Fruit fly (Drosophila melanogaster) whole organism, embryonic: ENCODE data around the gene CG6163.
A peak's percentile ranks its signal among the peaks of the same experiment; 100 is the strongest.

Experiments
- Abd-B ChIP-seq: fragments of 200-800 bp; sonication (Bioruptor generic); optimal IDR thresholded peaks from 2 replicates; lab custom pipeline; 2018; ENCODE audit warnings: missing biosample characterization, mild to moderate bottlenecking, missing genetic modification characterization, moderate library complexity
- CG10209 ChIP-seq: fragments of 200-800 bp; sonication (Bioruptor generic); optimal IDR thresholded peaks from 3 replicates; lab custom pipeline; 2017; ENCODE audit warnings: missing biosample characterization, mild to moderate bottlenecking, missing genetic modification characterization, missing genetic modification reagents
- CG10565 ChIP-seq: fragments of 200-800 bp; sonication (Bioruptor generic); optimal IDR thresholded peaks from 3 replicates; lab custom pipeline; 2016; ENCODE audit warnings: missing biosample characterization, mild to moderate bottlenecking, missing genetic modification characterization
- CG13296 ChIP-seq: fragments of 200-800 bp; sonication (Bioruptor generic); optimal IDR thresholded peaks from 3 replicates; lab custom pipeline; 2018; ENCODE audit warnings: missing biosample characterization, mild to moderate bottlenecking, missing genetic modification characterization
- CG15696 ChIP-seq: fragments of 200-800 bp; sonication (Bioruptor generic); optimal IDR thresholded peaks from 2 replicates; lab custom pipeline; 2019; ENCODE audit warnings: missing biosample characterization, mild to moderate bottlenecking, missing genetic modification characterization, moderate library complexity
- CG16815 ChIP-seq: fragments of 200-800 bp; sonication (Bioruptor generic); optimal IDR thresholded peaks from 3 replicates; lab custom pipeline; 2017; ENCODE audit warnings: missing biosample characterization, mild to moderate bottlenecking, missing genetic modification characterization
- CG18476 ChIP-seq: fragments of 200-800 bp; sonication (Bioruptor generic); optimal IDR thresholded peaks from 2 replicates; lab custom pipeline; 2016; ENCODE audit warnings: missing biosample characterization, mild to moderate bottlenecking, missing genetic modification characterization
- CG18619 ChIP-seq: fragments of 200-800 bp; sonication (Bioruptor generic); optimal IDR thresholded peaks from 3 replicates; lab custom pipeline; 2017; ENCODE audit warnings: missing biosample characterization, mild to moderate bottlenecking, missing genetic modification characterization
- CG2712 ChIP-seq: fragments of 200-800 bp; optimal IDR thresholded peaks from 3 replicates; lab custom pipeline; 2019; ENCODE audit warnings: missing biosample characterization, mild to moderate bottlenecking, missing genetic modification characterization, moderate library complexity
- CG3065 ChIP-seq: fragments of 200-800 bp; sonication (Bioruptor generic); optimal IDR thresholded peaks from 2 replicates; lab custom pipeline; 2016; ENCODE audit warnings: missing biosample characterization, missing genetic modification characterization
- CG31224 ChIP-seq: fragments of 200-800 bp; sonication (Bioruptor generic); IDR thresholded peaks from 2 replicates; pipeline ENCODE4 v1.3.6; 2022; ENCODE audit warnings: missing biosample characterization, missing genetic modification characterization
- CG34224 ChIP-seq: fragments of 200-800 bp; sonication (Bioruptor generic); IDR thresholded peaks from 3 replicates; pipeline ENCODE4 v1.3.6; 2022; ENCODE audit warnings: missing biosample characterization, missing genetic modification characterization; ENCODE audit not compliant: partially characterized antibody
- CG4360 ChIP-seq: fragments of 200-800 bp; sonication (Bioruptor generic); IDR thresholded peaks from 2 replicates; pipeline ENCODE4 v1.3.6; 2022; ENCODE audit warnings: missing biosample characterization, missing genetic modification characterization
- CG8281 ChIP-seq: fragments of 200-800 bp; sonication (Bioruptor generic); optimal IDR thresholded peaks from 2 replicates; lab custom pipeline; 2018; ENCODE audit warnings: missing biosample characterization, mild to moderate bottlenecking, missing genetic modification characterization, moderate library complexity
- CG8388 ChIP-seq: fragments of 200-800 bp; sonication (Bioruptor generic); optimal IDR thresholded peaks from 2 replicates; lab custom pipeline; 2019; ENCODE audit warnings: missing biosample characterization, mild to moderate bottlenecking, missing genetic modification characterization, moderate library complexity
- CG9609 ChIP-seq: fragments of 200-800 bp; sonication (Bioruptor generic); optimal IDR thresholded peaks from 3 replicates; lab custom pipeline; 2016; ENCODE audit warnings: missing biosample characterization, missing genetic modification characterization
- CG9817 ChIP-seq: fragments of 200-800 bp; sonication (Bioruptor generic); optimal IDR thresholded peaks from 2 replicates; lab custom pipeline; 2018; ENCODE audit warnings: missing biosample characterization, mild to moderate bottlenecking, missing genetic modification characterization, moderate library complexity
- CG9932 ChIP-seq: fragments of 200-800 bp; sonication (Bioruptor generic); IDR thresholded peaks from 2 replicates; pipeline ENCODE4 v1.3.6; 2022; ENCODE audit warnings: missing biosample characterization, missing genetic modification characterization
- Camta ChIP-seq: fragments of 200-800 bp; sonication (Bioruptor generic); optimal IDR thresholded peaks from 2 replicates; lab custom pipeline; 2016; ENCODE audit warnings: missing biosample characterization, missing genetic modification characterization
- Dbx ChIP-seq: fragments of 200-800 bp; sonication (Bioruptor generic); IDR thresholded peaks from 3 replicates; pipeline ENCODE4 v1.3.6; 2022; ENCODE audit warnings: missing biosample characterization, missing genetic modification characterization
- Doc3 ChIP-seq: fragments of 200-800 bp; sonication (Bioruptor generic); IDR thresholded peaks from 3 replicates; pipeline ENCODE4 v1.3.6; 2022; ENCODE audit warnings: missing biosample characterization, missing genetic modification characterization; ENCODE audit not compliant: partially characterized antibody
- E2f1 ChIP-seq: fragments of 200-800 bp; sonication (Bioruptor generic); IDR thresholded peaks from 2 replicates; pipeline ENCODE4 v1.3.6; 2022; ENCODE audit warnings: missing biosample characterization, missing genetic modification characterization
- HmgZ ChIP-seq: fragments of 200-800 bp; sonication (Bioruptor generic); optimal IDR thresholded peaks from 2 replicates; lab custom pipeline; 2018; ENCODE audit warnings: missing biosample characterization, mild to moderate bottlenecking, missing genetic modification characterization
- MBD-R2 ChIP-seq: fragments of 200-800 bp; sonication (Bioruptor generic); IDR thresholded peaks from 2 replicates; pipeline ENCODE4 v1.3.6; 2022; ENCODE audit warnings: missing biosample characterization, missing genetic modification characterization
- NK7.1 ChIP-seq: fragments of 200-800 bp; sonication (Bioruptor generic); optimal IDR thresholded peaks from 3 replicates; lab custom pipeline; 2016; ENCODE audit warnings: missing biosample characterization, missing genetic modification characterization
- PHDP ChIP-seq: fragments of 200-800 bp; sonication (Bioruptor generic); optimal IDR thresholded peaks from 3 replicates; lab custom pipeline; 2018; ENCODE audit warnings: missing biosample characterization, mild to moderate bottlenecking, missing genetic modification characterization, moderate library complexity
- Sry-δ ChIP-seq: fragments of 200-800 bp; sonication (Bioruptor generic); optimal IDR thresholded peaks from 2 replicates; lab custom pipeline; 2016; ENCODE audit warnings: missing biosample characterization, missing genetic modification characterization
- TFAM ChIP-seq: fragments of 200-800 bp; sonication (Bioruptor generic); optimal IDR thresholded peaks from 2 replicates; lab custom pipeline; 2017; ENCODE audit warnings: missing biosample characterization, missing genetic modification characterization, inconsistent platforms
- ap ChIP-seq: fragments of 200-800 bp; sonication (Bioruptor generic); IDR thresholded peaks from 2 replicates; pipeline ENCODE4 v1.3.6; 2022; ENCODE audit warnings: missing biosample characterization, missing genetic modification characterization
- ato ChIP-seq: fragments of 200-800 bp; sonication (Bioruptor generic); IDR thresholded peaks from 2 replicates; pipeline ENCODE4 v1.3.6; 2022; ENCODE audit warnings: missing biosample characterization, missing genetic modification characterization; ENCODE audit not compliant: partially characterized antibody
- cad ChIP-seq: fragments of >200 bp; optimal IDR thresholded peaks from 2 replicates; lab custom pipeline; 2017; ENCODE audit warnings: missing biosample characterization, missing genetic modification characterization
- crol ChIP-seq: fragments of 200-800 bp; sonication (Bioruptor generic); IDR thresholded peaks from 2 replicates; pipeline ENCODE4 v1.3.6; 2022; ENCODE audit warnings: missing biosample characterization, missing genetic modification characterization
- danr ChIP-seq: fragments of 200-800 bp; sonication (Bioruptor generic); IDR thresholded peaks from 2 replicates; pipeline ENCODE4 v1.3.6; 2022; ENCODE audit warnings: missing biosample characterization, missing genetic modification characterization
- dmrt99B ChIP-seq: fragments of 200-800 bp; sonication (Bioruptor generic); optimal IDR thresholded peaks from 2 replicates; lab custom pipeline; 2018; ENCODE audit warnings: missing biosample characterization, mild to moderate bottlenecking, missing genetic modification characterization, moderate library complexity
- fd102C ChIP-seq: fragments of 200-800 bp; sonication (Bioruptor generic); optimal IDR thresholded peaks from 2 replicates; lab custom pipeline; 2018; ENCODE audit warnings: missing biosample characterization, mild to moderate bottlenecking, missing genetic modification characterization, moderate library complexity
- fd64A ChIP-seq: fragments of 200-800 bp; sonication (Bioruptor generic); optimal IDR thresholded peaks from 3 replicates; lab custom pipeline; 2018; ENCODE audit warnings: missing biosample characterization, mild to moderate bottlenecking, missing genetic modification characterization
- fru ChIP-seq: fragments of >200 bp; optimal IDR thresholded peaks from 2 replicates; lab custom pipeline; 2017
- fu2 ChIP-seq: fragments of 200-800 bp; sonication (Bioruptor generic); optimal IDR thresholded peaks from 2 replicates; lab custom pipeline; 2016; ENCODE audit warnings: missing biosample characterization, missing genetic modification characterization
- grn ChIP-seq: fragments of 200-800 bp; sonication (Bioruptor generic); optimal IDR thresholded peaks from 3 replicates; lab custom pipeline; 2017; ENCODE audit warnings: missing biosample characterization, missing genetic modification characterization
- ind ChIP-seq: fragments of 200-800 bp; sonication (Bioruptor generic); optimal IDR thresholded peaks from 3 replicates; lab custom pipeline; 2016; ENCODE audit warnings: missing biosample characterization, missing genetic modification characterization
- oc ChIP-seq: fragments of 200-800 bp; sonication (Bioruptor generic); optimal IDR thresholded peaks from 2 replicates; lab custom pipeline; 2018; ENCODE audit warnings: missing biosample characterization, mild to moderate bottlenecking, missing genetic modification characterization, moderate library complexity
- pzg ChIP-seq: fragments of 200-800 bp; sonication (Bioruptor generic); optimal IDR thresholded peaks from 3 replicates; lab custom pipeline; 2018; ENCODE audit warnings: missing biosample characterization, mild to moderate bottlenecking, missing genetic modification characterization, moderate library complexity
- repo ChIP-seq: fragments of 200-800 bp; sonication (Bioruptor generic); optimal IDR thresholded peaks from 2 replicates; lab custom pipeline; 2016; ENCODE audit warnings: missing biosample characterization, missing genetic modification characterization
- sisA ChIP-seq: fragments of 200-800 bp; sonication (Bioruptor generic); IDR thresholded peaks from 2 replicates; pipeline ENCODE4 v1.3.6; 2022; ENCODE audit warnings: missing biosample characterization, missing genetic modification characterization
- sna ChIP-seq: fragments of 200-800 bp; sonication (Bioruptor generic); IDR thresholded peaks from 2 replicates; pipeline ENCODE4 v1.3.6; 2022; ENCODE audit warnings: missing biosample characterization, missing genetic modification characterization; ENCODE audit not compliant: partially characterized antibody
- trh ChIP-seq: fragments of 200-800 bp; sonication (Bioruptor generic); optimal IDR thresholded peaks from 2 replicates; lab custom pipeline; 2016; ENCODE audit warnings: missing biosample characterization, missing genetic modification characterization
- wdn ChIP-seq: fragments of 200-800 bp; sonication (Bioruptor generic); IDR thresholded peaks from 2 replicates; pipeline ENCODE4 v1.3.6; 2022; ENCODE audit warnings: missing biosample characterization, missing genetic modification characterization
- zf30C ChIP-seq: fragments of 200-800 bp; sonication (Bioruptor generic); optimal IDR thresholded peaks from 3 replicates; lab custom pipeline; 2018; ENCODE audit warnings: missing biosample characterization, mild to moderate bottlenecking, missing genetic modification characterization
- zfh2 ChIP-seq: fragments of 200-800 bp; sonication (Bioruptor generic); optimal IDR thresholded peaks from 2 replicates; lab custom pipeline; 2016; ENCODE audit warnings: missing biosample characterization, missing genetic modification characterization

CG6163 gene

dm6 chr3L:11350680-11351665 lies 13.7 kb downstream of the CG6163 start (continued):
- no peak for TF ChIP-seq CG3065 (GFP tag; lab: Kevin White, UChicago)
- TF ChIP-seq Sry-δ, result peak; percentile 5
- TF ChIP-seq zf30C (GFP tag; lab: Kevin White, UChicago), result peak; percentile 57
- 0 out of 3 replicates have a peak, but pooled peaks have one; percentile 48 for TF ChIP-seq CG34224 (GFP tag; lab: Robert Waterston, UW)
- TF ChIP-seq CG18619 (GFP tag; lab: Kevin White, UChicago), result peak; percentile 60
- peak; percentile 61 for TF ChIP-seq PHDP
- peak; percentile 12 for TF ChIP-seq CG9817
- no peak for TF ChIP-seq cad (GFP tag; lab: Kevin White, UChicago)
- no peak for TF ChIP-seq fru (lab: Kevin White, UChicago)
- no peak for TF ChIP-seq MBD-R2 (GFP tag; lab: Robert Waterston, UW)
- TF ChIP-seq sisA, result peak; percentile 40; the same call in 1 of the 2 replicates
- 0 out of 2 replicates have a peak, but pooled peaks have one; percentile 18 for TF ChIP-seq ap (GFP tag; lab: Robert Waterston, UW)
- TF ChIP-seq CG31224 (GFP tag; lab: Robert Waterston, UW), result no peak
- no peak for TF ChIP-seq CG10565 (GFP tag; lab: Kevin White, UChicago)
- TF ChIP-seq danr, result no peak
- no peak for TF ChIP-seq pzg
- peak; percentile 52 for TF ChIP-seq dmrt99B (tag; lab: Kevin White, UChicago)
- TF ChIP-seq CG4360 (GFP tag; lab: Robert Waterston, UW), result peak; percentile 18
- TF ChIP-seq CG18476 (GFP tag; lab: Kevin White, UChicago), result no peak
- TF ChIP-seq grn (GFP tag; lab: Kevin White, UChicago), result no peak
- TF ChIP-seq CG15696 (tag; lab: Kevin White, UChicago), result peak; percentile 45
- no peak for TF ChIP-seq HmgZ (tag; lab: Kevin White, UChicago)
- TF ChIP-seq CG8281 (tag; lab: Kevin White, UChicago), result peak; percentile 12
- peak; percentile 73 for TF ChIP-seq CG9932 (GFP tag; lab: Robert Waterston, UW)
- no peak for TF ChIP-seq fd102C (GFP tag; lab: Kevin White, UChicago)
- peak; percentile 59 for TF ChIP-seq crol
- TF ChIP-seq trh (GFP tag; lab: Kevin White, UChicago), result no peak
- TF ChIP-seq CG10209 (GFP tag; lab: Kevin White, UChicago), result peak; percentile 62
- no peak for TF ChIP-seq ato
- no peak for TF ChIP-seq TFAM (GFP tag; lab: Kevin White, UChicago)
- TF ChIP-seq CG16815 (GFP tag; lab: Kevin White, UChicago), result peak; percentile 56
- no peak for TF ChIP-seq Doc3 (GFP tag; lab: Robert Waterston, UW)
- peak; percentile 81 for TF ChIP-seq CG2712 (tag; lab: Kevin White, UChicago)
- TF ChIP-seq oc, result no peak
- TF ChIP-seq fd64A (GFP tag; lab: Kevin White, UChicago), result peak; percentile 33
- TF ChIP-seq wdn (GFP tag; lab: Robert Waterston, UW), result no peak
- TF ChIP-seq CG8388 (GFP tag; lab: Kevin White, UChicago), result peak; percentile 37
- TF ChIP-seq fu2 (GFP tag; lab: Kevin White, UChicago), result peak; percentile 45
- TF ChIP-seq Abd-B (GFP tag; lab: Kevin White, UChicago), result no peak
- no peak for TF ChIP-seq NK7.1 (GFP tag; lab: Kevin White, UChicago)
- no peak for TF ChIP-seq Camta (GFP tag; lab: Kevin White, UChicago)
- TF ChIP-seq sna (GFP tag; lab: Robert Waterston, UW), result no peak
- TF ChIP-seq E2f1 (GFP tag; lab: Robert Waterston, UW), result 0 out of 2 replicates have a peak, but pooled peaks have one; percentile 16
- no peak for TF ChIP-seq repo (GFP tag; lab: Kevin White, UChicago)
- TF ChIP-seq CG13296 (GFP tag; lab: Kevin White, UChicago), result peak; percentile 13
- peak; percentile 52; the same call in 1 of the 3 replicates for TF ChIP-seq Dbx (GFP tag; lab: Robert Waterston, UW)
- TF ChIP-seq zfh2 (GFP tag; lab: Kevin White, UChicago), result no peak
- TF ChIP-seq CG9609 (GFP tag; lab: Kevin White, UChicago), result peak; percentile 12
- TF ChIP-seq ind (GFP tag; lab: Kevin White, UChicago), result peak; percentile 38
